Worm (Caenorhabditis elegans) whole organism, L4 larva: ENCODE results near the gene C55A6.11.

Experiments used
- F37D6.2 ChIP-seq: sonication (generic microtip); optimal IDR thresholded peaks from 2 replicates; lab custom pipeline; 2016; ENCODE audit warnings: mild to moderate bottlenecking, missing genetic modification characterization, missing compliant biosample characterization
- R02D3.7 ChIP-seq: fragments of 150-350 bp; sonication (generic microtip); optimal IDR thresholded peaks from 3 replicates; lab custom pipeline; 2014; ENCODE audit warnings: missing biosample characterization, missing genetic modification characterization
- T20F7.1 ChIP-seq: fragments of 200-800 bp; sonication (Bioruptor generic); optimal IDR thresholded peaks from 2 replicates; lab custom pipeline; 2018; ENCODE audit warnings: mild to moderate bottlenecking, missing genetic modification characterization, missing compliant biosample characterization
- Y48G9A.11 ChIP-seq: fragments of 200-800 bp; sonication (Bioruptor generic); IDR thresholded peaks from 2 replicates; pipeline ENCODE4 v1.3.6; 2022; ENCODE audit warnings: missing genetic modification reagents, missing genetic modification characterization, missing compliant biosample characterization
- ZK546.5 ChIP-seq, 2 experiments: sonication (generic microtip); optimal IDR thresholded peaks; 2 replicates each; lab custom pipeline; 2017; ENCODE audit warnings: missing biosample characterization in 2 of 2, missing genetic modification characterization in 2 of 2
- ama-1 ChIP-seq: fragments of 150-350 bp; optimal IDR thresholded peaks from 2 replicates; lab custom pipeline; 2014; ENCODE audit warnings: inconsistent platforms, mixed read lengths
- arid-1 ChIP-seq: fragments of 200-800 bp; sonication (Bioruptor generic); conservative IDR thresholded peaks from 2 replicates; pipeline ENCODE4 v1.3.6; 2022; ENCODE audit warnings: missing genetic modification reagents, missing genetic modification characterization, missing compliant biosample characterization
- ceh-20 ChIP-seq: fragments of 200-800 bp; sonication (Bioruptor generic); IDR thresholded peaks from 2 replicates; pipeline ENCODE4 v1.3.6; 2022; ENCODE audit warnings: missing genetic modification reagents, missing genetic modification characterization, missing compliant biosample characterization
- ceh-28 ChIP-seq: fragments of 150-350 bp; optimal IDR thresholded peaks from 2 replicates; lab custom pipeline; 2014; ENCODE audit warnings: missing biosample characterization, missing genetic modification reagents, missing genetic modification characterization
- ceh-62 ChIP-seq: sonication (generic microtip); optimal IDR thresholded peaks from 2 replicates; lab custom pipeline; 2017; ENCODE audit warnings: missing biosample characterization, missing genetic modification characterization
- ceh-82 ChIP-seq: sonication (generic microtip); optimal IDR thresholded peaks from 2 replicates; lab custom pipeline; 2017; ENCODE audit warnings: missing biosample characterization, missing genetic modification characterization
- ces-1 ChIP-seq: fragments of 150-350 bp; sonication (generic microtip); optimal IDR thresholded peaks from 4 replicates; lab custom pipeline; 2014; ENCODE audit warnings: missing biosample characterization, missing genetic modification reagents, missing genetic modification characterization
- daf-16 ChIP-seq, 3 experiments: sonication (generic microtip); optimal IDR thresholded peaks; 2 replicates each; lab custom pipeline; 2016 to 2017; ENCODE audit warnings: missing genetic modification characterization in 3 of 3, missing genetic modification reagents in 3 of 3, mild to moderate bottlenecking in 2 of 3, missing compliant biosample characterization in 2 of 3, missing biosample characterization in 1 of 3, moderate library complexity in 1 of 3
- daf-19 ChIP-seq: fragments of 200-800 bp; sonication (Bioruptor generic); conservative IDR thresholded peaks from 2 replicates; pipeline ENCODE4 v1.3.6; 2022; ENCODE audit warnings: missing genetic modification characterization, missing compliant biosample characterization
- daf-8 ChIP-seq: fragments of 200-800 bp; sonication (Bioruptor generic); IDR thresholded peaks from 2 replicates; pipeline ENCODE4 v1.3.6; 2022; ENCODE audit warnings: missing genetic modification characterization, missing compliant biosample characterization
- dmd-6 ChIP-seq: fragments of 200-800 bp; sonication (Bioruptor generic); IDR thresholded peaks from 2 replicates; pipeline ENCODE4 v1.3.6; 2022; ENCODE audit warnings: missing genetic modification reagents, missing genetic modification characterization, missing compliant biosample characterization
- dmd-8 ChIP-seq: fragments of 200-800 bp; sonication (Bioruptor generic); IDR thresholded peaks from 2 replicates; pipeline ENCODE4 v1.3.6; 2022; ENCODE audit warnings: missing genetic modification characterization, missing compliant biosample characterization
- dmd-9 ChIP-seq: fragments of 200-800 bp; sonication (Bioruptor generic); IDR thresholded peaks from 2 replicates; pipeline ENCODE4 v1.3.6; 2022; ENCODE audit warnings: missing genetic modification reagents, missing genetic modification characterization, missing compliant biosample characterization
- dpl-1 ChIP-seq: fragments of 150-350 bp; optimal IDR thresholded peaks from 2 replicates; lab custom pipeline; 2014; ENCODE audit warnings: missing biosample characterization, missing genetic modification reagents, missing genetic modification characterization
- egl-27 ChIP-seq: sonication (generic microtip); optimal IDR thresholded peaks from 3 replicates; lab custom pipeline; 2017; ENCODE audit warnings: missing biosample characterization, missing genetic modification reagents, missing genetic modification characterization
- egl-43 ChIP-seq: fragments of 200-800 bp; sonication (Bioruptor generic); IDR thresholded peaks from 2 replicates; pipeline ENCODE4 v1.3.6; 2022; ENCODE audit warnings: missing genetic modification reagents, missing genetic modification characterization, missing compliant biosample characterization
- gei-8 ChIP-seq: fragments of 200-800 bp; sonication (Bioruptor generic); optimal IDR thresholded peaks from 2 replicates; lab custom pipeline; 2018; ENCODE audit warnings: mild to moderate bottlenecking, missing genetic modification characterization, missing compliant biosample characterization
- hif-1 ChIP-seq, 2 experiments: sonication (generic microtip); optimal IDR thresholded peaks; 2 replicates each; lab custom pipeline; 2016 to 2017; ENCODE audit warnings: missing compliant biosample characterization in 2 of 2, missing genetic modification characterization in 2 of 2, missing genetic modification reagents in 2 of 2, missing genotype in 2 of 2, mild to moderate bottlenecking in 1 of 2
- jun-1 ChIP-seq: fragments of 150-350 bp; optimal IDR thresholded peaks from 2 replicates; lab custom pipeline; 2014; ENCODE audit warnings: missing biosample characterization, missing genetic modification reagents, missing genetic modification characterization
- lim-7 ChIP-seq: fragments of 200-800 bp; sonication (Bioruptor generic); IDR thresholded peaks from 2 replicates; pipeline ENCODE4 v1.3.6; 2022; ENCODE audit warnings: missing genetic modification characterization, missing compliant biosample characterization
- lin-15B ChIP-seq: fragments of 150-350 bp; sonication (generic microtip); optimal IDR thresholded peaks from 3 replicates; lab custom pipeline; 2014; ENCODE audit warnings: missing biosample characterization, missing genetic modification characterization
- lin-29 ChIP-seq: fragments of 200-800 bp; sonication (Bioruptor generic); IDR thresholded peaks from 2 replicates; pipeline ENCODE4 v1.3.6; 2022; ENCODE audit warnings: missing genetic modification reagents, missing genetic modification characterization, missing compliant biosample characterization
- lin-38 ChIP-seq: fragments of 200-800 bp; sonication (Bioruptor generic); IDR thresholded peaks from 2 replicates; pipeline ENCODE4 v1.3.6; 2022; ENCODE audit warnings: missing genetic modification reagents, missing genetic modification characterization, missing compliant biosample characterization
- lsy-2 ChIP-seq, 2 experiments: fragments of 150-350 bp in 1 of 2; sonication (generic microtip) in 1 of 2; optimal IDR thresholded peaks; 2 replicates each; lab custom pipeline; 2014 to 2017; ENCODE audit warnings: missing biosample characterization in 2 of 2, missing genetic modification characterization in 2 of 2
- madf-5 ChIP-seq, 2 experiments: fragments of 200-800 bp; sonication (Bioruptor generic); IDR thresholded peaks; 2 replicates each; pipeline ENCODE4 v1.3.6; 2022; ENCODE audit warnings: missing compliant biosample characterization in 2 of 2, missing genetic modification characterization in 2 of 2
- madf-9 ChIP-seq: fragments of 200-800 bp; sonication (Bioruptor generic); conservative IDR thresholded peaks from 2 replicates; pipeline ENCODE4 v1.3.6; 2022; ENCODE audit warnings: missing genetic modification reagents, missing genetic modification characterization, missing compliant biosample characterization
- mdt-29 ChIP-seq: fragments of 200-800 bp; sonication (Bioruptor generic); IDR thresholded peaks from 2 replicates; pipeline ENCODE4 v1.3.6; 2022; ENCODE audit warnings: missing genetic modification reagents, missing genetic modification characterization, missing compliant biosample characterization
- mep-1 ChIP-seq: fragments of 150-350 bp; sonication (generic microtip); optimal IDR thresholded peaks from 3 replicates; lab custom pipeline; 2014; ENCODE audit warnings: missing biosample characterization, missing genetic modification characterization
- mxl-3 ChIP-seq: fragments of 200-800 bp; sonication (Bioruptor generic); optimal IDR thresholded peaks from 2 replicates; lab custom pipeline; 2018; ENCODE audit warnings: mild to moderate bottlenecking, missing genetic modification characterization, missing compliant biosample characterization
- nhr-28 ChIP-seq: fragments of 150-350 bp; optimal IDR thresholded peaks from 2 replicates; lab custom pipeline; 2014; ENCODE audit warnings: missing biosample characterization, missing genetic modification characterization
- nhr-41 ChIP-seq: fragments of 200-800 bp; sonication (Bioruptor generic); IDR thresholded peaks from 2 replicates; pipeline ENCODE4 v1.3.6; 2022; ENCODE audit warnings: missing genetic modification reagents, missing genetic modification characterization, missing compliant biosample characterization
- nhr-42 ChIP-seq: fragments of 200-800 bp; sonication (Bioruptor generic); IDR thresholded peaks from 2 replicates; pipeline ENCODE4 v1.3.6; 2022; ENCODE audit warnings: missing genetic modification characterization, missing compliant biosample characterization
- nhr-48 ChIP-seq: sonication (generic microtip); optimal IDR thresholded peaks from 2 replicates; lab custom pipeline; 2016; ENCODE audit warnings: mild to moderate bottlenecking, missing genetic modification characterization, missing compliant biosample characterization
- nhr-76 ChIP-seq: fragments of 150-350 bp; optimal IDR thresholded peaks from 2 replicates; lab custom pipeline; 2014; ENCODE audit warnings: missing biosample characterization, missing genetic modification characterization
- php-3 ChIP-seq: fragments of 200-800 bp; sonication (Bioruptor generic); IDR thresholded peaks from 2 replicates; pipeline ENCODE4 v1.3.6; 2022; ENCODE audit warnings: missing genetic modification reagents, missing genetic modification characterization, missing compliant biosample characterization
- rbr-2 ChIP-seq: sonication (generic microtip); optimal IDR thresholded peaks from 2 replicates; lab custom pipeline; 2016; ENCODE audit warnings: missing genotype, missing genetic modification characterization, missing compliant biosample characterization
- sdz-12 ChIP-seq: fragments of 200-800 bp; sonication (Bioruptor generic); optimal IDR thresholded peaks from 2 replicates; lab custom pipeline; 2018; ENCODE audit warnings: mild to moderate bottlenecking, missing genetic modification characterization, missing compliant biosample characterization
- skn-1 ChIP-seq: fragments of 150-350 bp; optimal IDR thresholded peaks from 2 replicates; lab custom pipeline; 2014; ENCODE audit warnings: missing biosample characterization, missing genetic modification characterization
- snpc-4 ChIP-seq: fragments of 150-350 bp; optimal IDR thresholded peaks from 2 replicates; lab custom pipeline; 2014; ENCODE audit warnings: missing biosample characterization, missing genetic modification characterization
- spr-3 ChIP-seq: fragments of 200-800 bp; sonication (Bioruptor generic); optimal IDR thresholded peaks from 2 replicates; lab custom pipeline; 2018; ENCODE audit warnings: mild to moderate bottlenecking, missing genetic modification characterization, missing compliant biosample characterization
- unc-39 ChIP-seq: sonication (generic microtip); optimal IDR thresholded peaks from 2 replicates; lab custom pipeline; 2017; ENCODE audit warnings: missing biosample characterization, missing genetic modification characterization
- unc-62 ChIP-seq, 3 experiments: fragments of 150-350 bp in 1 of 3; sonication (generic microtip); optimal IDR thresholded peaks in 2 of 3; peaks in 1 of 3; 1 replicate in 1 of 3; 2 replicates in 2 of 3; lab custom pipeline; 2014 to 2017; ENCODE audit warnings: missing biosample characterization in 3 of 3, missing genetic modification characterization in 3 of 3, missing genetic modification reagents in 3 of 3, missing genotype in 1 of 3
- zfp-2 ChIP-seq: sonication (generic microtip); optimal IDR thresholded peaks from 2 replicates; lab custom pipeline; 2016; ENCODE audit warnings: mild to moderate bottlenecking, missing genetic modification characterization, missing compliant biosample characterization
- zip-11 ChIP-seq: fragments of 200-800 bp; sonication (Bioruptor generic); IDR thresholded peaks from 2 replicates; pipeline ENCODE4 v1.3.6; 2022; ENCODE audit warnings: missing genetic modification characterization, missing compliant biosample characterization
- ztf-11 ChIP-seq: fragments of 150-350 bp; optimal IDR thresholded peaks from 2 replicates; lab custom pipeline; 2014; ENCODE audit warnings: missing biosample characterization, missing genetic modification characterization
- ztf-7 ChIP-seq: fragments of 150-350 bp; optimal IDR thresholded peaks from 2 replicates; lab custom pipeline; 2014; ENCODE audit warnings: missing biosample characterization, missing genetic modification characterization

C55A6.11 gene

DNA sequence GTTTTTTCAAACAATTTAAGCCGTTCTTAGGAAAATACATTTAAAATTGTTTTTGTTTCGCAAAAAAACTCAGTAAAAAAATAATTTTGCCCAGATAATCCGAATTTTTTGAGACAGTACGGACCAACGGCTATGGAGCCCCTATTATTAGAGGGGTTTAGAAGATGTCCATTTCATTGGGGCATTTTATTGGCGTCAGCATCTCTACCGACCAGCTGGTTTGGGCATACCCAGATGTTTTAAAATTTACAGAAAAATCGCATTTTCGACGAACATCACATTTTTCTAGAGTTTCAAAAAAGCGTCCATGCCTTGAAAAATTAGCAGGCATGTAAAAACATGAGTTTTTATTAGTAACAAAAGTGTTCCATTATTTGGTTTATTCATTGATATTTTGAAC lies 21.0 kb downstream of the C55A6.11 start:
- TF ChIP-seq nhr-41 (GFP tag; lab: Robert Waterston, UW): no peak
- TF ChIP-seq hif-1 (tag; optimal IDR thresholded peaks at IDR 0.05; lab: Kevin White, UChicago): peak in 1 of 2 experiments; percentile 64
- TF ChIP-seq lin-15B: no peak
- TF ChIP-seq nhr-76: no peak
- no peak for TF ChIP-seq nhr-42 (GFP tag; lab: Robert Waterston, UW)
- 0 out of 2 replicates have a peak, but pooled peaks have one; percentile 5 for TF ChIP-seq mdt-29 (GFP tag; lab: Robert Waterston, UW)
- no peak for TF ChIP-seq nhr-28 (tag; lab: Kevin White, UChicago)
- TF ChIP-seq rbr-2 (tag; lab: Kevin White, UChicago): no peak
- TF ChIP-seq lin-38 (GFP tag; lab: Robert Waterston, UW): peak; percentile 30; the same call in 1 of the 2 replicates
- TF ChIP-seq mxl-3 (GFP tag; lab: Kevin White, UChicago): no peak
- TF ChIP-seq unc-39 (tag; lab: Kevin White, UChicago): no peak
- TF ChIP-seq daf-16 (GFP tag; optimal IDR thresholded peaks at IDR 0.05; lab: Kevin White, UChicago): no peak
- no peak for TF ChIP-seq daf-16 (tag; optimal IDR thresholded peaks at IDR 0.05; lab: Kevin White, UChicago)
- TF ChIP-seq dmd-6: no peak
- TF ChIP-seq spr-3: no peak
- TF ChIP-seq zfp-2 (tag; lab: Kevin White, UChicago): no peak
- TF ChIP-seq egl-43 (GFP tag; lab: Robert Waterston, UW): no peak
- TF ChIP-seq lin-29 (GFP tag; lab: Robert Waterston, UW): no peak; the same call in 1 of the 2 replicates
- no peak for TF ChIP-seq snpc-4
- TF ChIP-seq zip-11 (GFP tag; lab: Robert Waterston, UW): no peak
- no peak for TF ChIP-seq sdz-12 (GFP tag; lab: Kevin White, UChicago)
- TF ChIP-seq madf-5 (GFP tag; IDR thresholded peaks at IDR 0.05; lab: Robert Waterston, UW): no peak
- no peak for TF ChIP-seq ztf-7 (tag; lab: Kevin White, UChicago)
- TF ChIP-seq ceh-62 (tag; lab: Kevin White, UChicago): no peak
- 0 out of 2 replicates have a peak, but pooled peaks have one; percentile 36 for TF ChIP-seq dmd-9 (GFP tag; lab: Robert Waterston, UW)
- TF ChIP-seq unc-62 (GFP tag; optimal IDR thresholded peaks at IDR 0.05 in 1 of 2; lab: Kevin White, UChicago): no peak
- TF ChIP-seq unc-62 (tag; optimal IDR thresholded peaks at IDR 0.05; lab: Kevin White, UChicago): no peak
- no peak for TF ChIP-seq lsy-2 (tag; optimal IDR thresholded peaks at IDR 0.05; lab: Kevin White, UChicago)
- TF ChIP-seq egl-27: no peak
- no peak for TF ChIP-seq ceh-28 (tag; lab: Kevin White, UChicago)
- no peak for TF ChIP-seq ztf-11 (tag; lab: Kevin White, UChicago)
- no peak for TF ChIP-seq ces-1
- no peak for TF ChIP-seq nhr-48 (tag; lab: Kevin White, UChicago)
- TF ChIP-seq F37D6.2 (tag; lab: Kevin White, UChicago): no peak
- no peak for TF ChIP-seq php-3 (GFP tag; lab: Robert Waterston, UW)
- 0 out of 2 replicates have a peak, but pooled peaks have one; percentile 39 for TF ChIP-seq arid-1
- no peak for TF ChIP-seq daf-8 (GFP tag; lab: Robert Waterston, UW)
- TF ChIP-seq lim-7: peak; percentile 67
- TF ChIP-seq ceh-82 (tag; lab: Kevin White, UChicago): no peak
- TF ChIP-seq skn-1 (tag; lab: Kevin White, UChicago): no peak
- TF ChIP-seq Y48G9A.11 (GFP tag; lab: Robert Waterston, UW): 0 out of 2 replicates have a peak, but pooled peaks have one; percentile 35
- no peak for TF ChIP-seq R02D3.7
- TF ChIP-seq daf-19 (GFP tag; lab: Robert Waterston, UW): no peak
- no peak for TF ChIP-seq ZK546.5 (tag; optimal IDR thresholded peaks at IDR 0.05; lab: Kevin White, UChicago)
- no peak for TF ChIP-seq dpl-1
- peak; percentile 52 for TF ChIP-seq gei-8 (GFP tag; lab: Kevin White, UChicago)
- no peak for TF ChIP-seq T20F7.1 (GFP tag; lab: Kevin White, UChicago)
- TF ChIP-seq madf-9: 0 out of 2 replicates have a peak, but pooled peaks have one; percentile 53
- TF ChIP-seq ceh-20 (GFP tag; lab: Robert Waterston, UW): peak; percentile 42; the same call in 1 of the 2 replicates
- TF ChIP-seq jun-1 (tag; lab: Kevin White, UChicago): no peak
- peak; percentile 19 for TF ChIP-seq ama-1 (lab: Kevin White, UChicago)
- TF ChIP-seq mep-1: no peak
- TF ChIP-seq dmd-8: no peak
